Worm (Caenorhabditis elegans): Measurements from ENCODE around the gene F36H9.5.

- TF ChIP-seq snpc-4 (tag; optimal IDR thresholded peaks at IDR 0.05), result no peak
- TF ChIP-seq ceh-43 (GFP tag; optimal IDR thresholded peaks at IDR 0.05), result no peak
- TF ChIP-seq ztf-11 (tag; optimal IDR thresholded peaks at IDR 0.05), result no peak
- TF ChIP-seq nhr-76 (tag; optimal IDR thresholded peaks at IDR 0.05), result no peak
- TF ChIP-seq mab-5 (tag; optimal IDR thresholded peaks at IDR 0.05), result no peak
- TF ChIP-seq ham-2 (GFP tag; optimal IDR thresholded peaks at IDR 0.05), result no peak
- no peak for TF ChIP-seq tbx-8 (GFP tag; optimal IDR thresholded peaks at IDR 0.05)
- no peak for TF ChIP-seq ces-1 (GFP tag; optimal IDR thresholded peaks at IDR 0.05)
- no peak for TF ChIP-seq elt-3 (tag; optimal IDR thresholded peaks at IDR 0.05)
- no peak for TF ChIP-seq mep-1 (tag; optimal IDR thresholded peaks at IDR 0.05)
- TF ChIP-seq nhr-237 (tag; optimal IDR thresholded peaks at IDR 0.05), result no peak
Observed at ce11 chrV:1807160-1807559, 25.3 kb upstream of the F36H9.5 start, which contains the start of gene srt-42.

All from whole organism, mixed stage, embryonic.